Fruit fly (Drosophila melanogaster): ENCODE measurements around the gene CG13318.
A peak's percentile ranks its signal among the peaks of the same experiment; 100 is the strongest.

Gene CG13318

DNA sequence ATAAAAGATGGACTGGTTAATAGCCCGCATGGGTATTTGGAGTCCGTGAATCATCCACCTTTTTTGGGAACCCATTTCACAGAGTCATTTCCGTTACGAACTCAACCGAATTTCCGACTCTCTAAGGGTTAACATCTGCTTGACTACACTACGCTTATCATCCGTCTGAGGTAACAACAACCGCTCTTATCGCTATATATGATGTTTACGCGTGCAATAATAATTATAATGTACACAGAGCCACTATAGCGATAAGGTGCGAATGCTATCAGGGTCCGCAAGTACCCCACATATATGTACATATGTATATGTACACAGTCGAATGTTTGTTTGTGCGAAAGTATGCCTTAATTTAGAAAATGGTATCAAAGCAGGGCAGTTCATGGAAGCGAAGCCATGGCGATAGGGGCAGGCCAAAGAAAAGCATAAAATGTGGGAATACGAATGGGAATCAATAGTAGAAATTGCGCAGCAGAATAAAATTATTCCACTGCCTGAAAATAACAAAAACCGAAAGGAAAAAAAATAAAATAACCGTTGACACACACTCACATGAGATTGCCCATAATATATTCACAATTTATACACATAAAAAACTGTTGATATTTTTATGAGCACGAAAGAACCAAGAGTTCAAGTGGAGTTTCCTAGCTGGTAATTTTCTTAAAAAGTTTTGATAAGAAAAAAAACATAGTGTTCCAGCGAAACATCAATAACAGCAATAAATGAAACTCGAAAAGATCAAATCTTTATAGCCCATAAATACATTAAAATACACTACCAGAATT is 38.1 kb upstream of the CG13318 start (continued):
- TF ChIP-seq Dfd (GFP tag; optimal IDR thresholded peaks at IDR 0.05): no peak
- TF ChIP-seq sisA (GFP tag; IDR thresholded peaks at IDR 0.05): no peak
- TF ChIP-seq ro (GFP tag; IDR thresholded peaks at IDR 0.05): no peak
- no peak for TF ChIP-seq Opbp (GFP tag; IDR thresholded peaks at IDR 0.05; ENCODE audit: partially characterized antibody)
- TF ChIP-seq twi (tag; optimal IDR thresholded peaks at IDR 0.05): peak; percentile 80
- TF ChIP-seq CG3838 (GFP tag; optimal IDR thresholded peaks at IDR 0.05): peak; percentile 81
- TF ChIP-seq hb (GFP tag; IDR thresholded peaks at IDR 0.05; ENCODE audit: partially characterized antibody): no peak
- peak; percentile 3 for TF ChIP-seq stwl (tag; optimal IDR thresholded peaks at IDR 0.05)
- TF ChIP-seq CG9817 (tag; optimal IDR thresholded peaks at IDR 0.05): peak; percentile 56
- peak; percentile 89 for TF ChIP-seq CG33557 (GFP tag; optimal IDR thresholded peaks at IDR 0.05)
- peak; percentile 85 for TF ChIP-seq Atf6 (GFP tag; IDR thresholded peaks at IDR 0.05)
- TF ChIP-seq vfl (GFP tag; optimal IDR thresholded peaks at IDR 0.05): peak; percentile 73
- TF ChIP-seq CG10321 (GFP tag; IDR thresholded peaks at IDR 0.05): peak; percentile 54; the same call in 1 of the 2 replicates
- TF ChIP-seq Kr (GFP tag; optimal IDR thresholded peaks at IDR 0.05): peak; percentile 95
- no peak for TF ChIP-seq slp2 (GFP tag; optimal IDR thresholded peaks at IDR 0.05)
- peak; percentile 82 for TF ChIP-seq tap (tag; optimal IDR thresholded peaks at IDR 0.05)
- TF ChIP-seq NC2β (GFP tag; optimal IDR thresholded peaks at IDR 0.05): peak; percentile 86
- peak; percentile 78; the same call in 1 of the 2 replicates for TF ChIP-seq ranshi (GFP tag; IDR thresholded peaks at IDR 0.05)
- TF ChIP-seq CG12391 (tag; optimal IDR thresholded peaks at IDR 0.05): peak; percentile 53
- peak; percentile 59 for TF ChIP-seq CTCF (GFP tag; optimal IDR thresholded peaks at IDR 0.05)
- no peak for TF ChIP-seq Oaz (GFP tag; IDR thresholded peaks at IDR 0.05)
- peak; percentile 53; the same call in 1 of the 2 replicates for TF ChIP-seq CG10366 (GFP tag; IDR thresholded peaks at IDR 0.05)
- peak; percentile 33; the same call in 1 of the 3 replicates for TF ChIP-seq CG34422 (GFP tag; IDR thresholded peaks at IDR 0.05)
- TF ChIP-seq Optix (GFP tag; IDR thresholded peaks at IDR 0.05): peak; percentile 8; the same call in 1 of the 3 replicates
- TF ChIP-seq CG4424 (GFP tag; optimal IDR thresholded peaks at IDR 0.05): peak; percentile 44
- TF ChIP-seq sna (GFP tag; IDR thresholded peaks at IDR 0.05; ENCODE audit: partially characterized antibody): no peak
- peak; percentile 33 for TF ChIP-seq cg (GFP tag; optimal IDR thresholded peaks at IDR 0.05)
- no peak for TF ChIP-seq ftz-f1 (GFP tag; optimal IDR thresholded peaks at IDR 0.05)
- peak; percentile 4; the same call in 1 of the 3 replicates for TF ChIP-seq C15 (GFP tag; IDR thresholded peaks at IDR 0.05)
- peak; percentile 83 for TF ChIP-seq CG8089 (GFP tag; optimal IDR thresholded peaks at IDR 0.05)
- TF ChIP-seq unc-4 (GFP tag; IDR thresholded peaks at IDR 0.05; ENCODE audit: partially characterized antibody): no peak
- peak; percentile 75 for TF ChIP-seq ERR (GFP tag; optimal IDR thresholded peaks at IDR 0.05)
- peak; percentile 91 for TF ChIP-seq CG17359 (tag; optimal IDR thresholded peaks at IDR 0.05)
- TF ChIP-seq emc (GFP tag; optimal IDR thresholded peaks at IDR 0.05): peak; percentile 25
- peak; percentile 88 for TF ChIP-seq Xrp1 (GFP tag; IDR thresholded peaks at IDR 0.05)
- peak; percentile 79 for TF ChIP-seq NfI (GFP tag; optimal IDR thresholded peaks at IDR 0.05)
- TF ChIP-seq bcd (GFP tag; optimal IDR thresholded peaks at IDR 0.05): peak; percentile 64
- peak; percentile 70 for TF ChIP-seq Nf-YA (GFP tag; IDR thresholded peaks at IDR 0.05)
- TF ChIP-seq phol (tag; optimal IDR thresholded peaks at IDR 0.05): peak; percentile 29
- TF ChIP-seq CG2678 (tag; optimal IDR thresholded peaks at IDR 0.05): peak; percentile 82
- TF ChIP-seq GATAe (GFP tag; conservative IDR thresholded peaks at IDR 0.05): peak; percentile 76
- peak; percentile 30 for TF ChIP-seq CG10274 (GFP tag; optimal IDR thresholded peaks at IDR 0.05)
- TF ChIP-seq CG14667 (GFP tag; IDR thresholded peaks at IDR 0.05): no peak
- no peak; the same call in 1 of the 2 replicates for TF ChIP-seq Dref (GFP tag; IDR thresholded peaks at IDR 0.05)
- peak; percentile 38; the same call in 1 of the 2 replicates for TF ChIP-seq CG32767 (GFP tag; IDR thresholded peaks at IDR 0.05)
- TF ChIP-seq tll (GFP tag; optimal IDR thresholded peaks at IDR 0.05): peak in 1 of 2 experiments; percentile 24
- TF ChIP-seq ato (GFP tag; IDR thresholded peaks at IDR 0.05; ENCODE audit: partially characterized antibody): no peak
- peak; percentile 96 for TF ChIP-seq HLHmδ (GFP tag; optimal IDR thresholded peaks at IDR 0.05)

Data from whole organism, embryonic.